Worm (Caenorhabditis elegans) whole organism, L4/young adult: ENCODE results near the gene hel-1.

Experiments used
- W03F9.2 ChIP-seq: fragments of 150-350 bp; optimal IDR thresholded peaks from 2 replicates; lab custom pipeline; 2014; ENCODE audit warnings: missing biosample characterization, missing genetic modification characterization
- dao-5 ChIP-seq: sonication (generic microtip); optimal IDR thresholded peaks from 2 replicates; lab custom pipeline; 2016; ENCODE audit warnings: missing genotype, missing genetic modification characterization, moderate library complexity, missing compliant biosample characterization
- him-1 ChIP-seq: sonication (generic microtip); optimal IDR thresholded peaks from 2 replicates; lab custom pipeline; 2016; ENCODE audit warnings: missing genotype, missing genetic modification reagents, missing genetic modification characterization, missing compliant biosample characterization

DNA sequence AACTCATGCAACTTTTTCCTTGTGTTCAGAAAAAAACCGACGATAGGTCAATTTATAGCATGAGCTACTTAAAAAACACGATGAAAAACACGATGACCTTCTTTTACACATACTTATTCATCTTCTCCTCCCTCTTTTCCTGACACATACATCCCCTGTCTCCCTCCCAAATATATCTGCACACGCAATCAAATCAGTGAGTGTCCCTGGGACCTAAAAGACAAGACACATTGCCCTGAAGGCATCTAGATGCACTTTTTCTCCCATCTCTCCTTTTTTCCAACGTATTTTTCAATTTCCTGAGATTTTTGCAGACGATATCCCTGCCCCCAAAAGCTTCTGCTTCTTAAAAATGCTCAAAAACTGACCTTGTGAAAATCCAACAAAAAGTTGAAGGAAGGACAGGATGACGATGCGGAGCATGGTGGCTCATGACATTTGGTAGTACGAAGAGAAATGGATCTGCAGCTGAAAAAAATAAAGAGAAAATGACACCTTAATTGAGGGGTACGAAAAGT, 25.6 kb upstream of the hel-1 start, which contains the start of gene C26D10.6:
- TF ChIP-seq him-1 (tag; lab: Kevin White, UChicago) (no peak), dao-5 (tag; lab: Kevin White, UChicago) (no peak), W03F9.2 (tag; lab: Kevin White, UChicago) (no peak)
